Worm (Caenorhabditis elegans): Measurements from ENCODE around the gene bgal-2.

- no peak for TF ChIP-seq unc-39 (tag; optimal IDR thresholded peaks at IDR 0.05)
- TF ChIP-seq ceh-28 (tag; optimal IDR thresholded peaks at IDR 0.05): no peak
- TF ChIP-seq ceh-82 (tag; optimal IDR thresholded peaks at IDR 0.05): no peak
- TF ChIP-seq set-16 (GFP tag; IDR thresholded peaks at IDR 0.05): no peak
- TF ChIP-seq pha-4 (GFP tag; IDR thresholded peaks at IDR 0.05): no peak
- TF ChIP-seq pha-4 (tag; optimal IDR thresholded peaks at IDR 0.05): no peak
Measured at ce11 chrX:6801546-6801945, 17.3 kb downstream of the bgal-2 start.

All from whole organism, L4 larva.